Worm (Caenorhabditis elegans): ENCODE data around the gene ell-1.

DNA sequence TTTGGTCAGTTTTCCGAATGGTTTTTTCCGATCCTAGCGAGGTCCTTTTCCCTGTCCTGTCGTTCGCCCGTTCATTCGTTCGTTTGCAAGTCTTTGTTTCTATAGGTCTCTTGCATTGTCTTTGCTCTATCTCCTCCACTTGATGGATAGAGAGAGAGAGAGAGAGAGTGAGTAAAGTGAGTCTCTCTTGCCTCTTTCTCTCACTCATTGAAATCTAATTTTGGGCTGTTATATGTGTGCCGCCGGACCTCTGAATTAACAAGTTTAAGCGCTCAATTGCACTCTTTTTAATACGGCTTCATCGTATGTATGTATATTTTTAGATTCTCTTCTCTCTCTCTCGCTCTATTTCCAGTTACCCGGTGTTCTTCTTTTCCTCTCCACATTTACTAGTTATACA, 9.7 kb downstream of the ell-1 start:
- no peak for TF ChIP-seq Y53G8AR.9 (GFP tag; conservative IDR thresholded peaks at IDR 0.05)
- no peak for TF ChIP-seq F57C9.4 (tag; optimal IDR thresholded peaks at IDR 0.05)
- TF ChIP-seq unc-130 (GFP tag; optimal IDR thresholded peaks at IDR 0.05), result no peak
- no peak for TF ChIP-seq F39B2.1 (GFP tag; IDR thresholded peaks at IDR 0.05)
- no peak for TF ChIP-seq bed-2 (GFP tag; IDR thresholded peaks at IDR 0.05)
- no peak for TF ChIP-seq F22D6.2 (tag; optimal IDR thresholded peaks at IDR 0.05)
- TF ChIP-seq hlh-26 (GFP tag; conservative IDR thresholded peaks at IDR 0.05), result no peak
- TF ChIP-seq repo-1 (tag; optimal IDR thresholded peaks at IDR 0.05), result no peak
